Worm (Caenorhabditis elegans): Measurements from ENCODE around the gene F22B5.4.

F22B5.4 gene

ce11 chrII:8428947-8429919 is 20.3 kb upstream of the F22B5.4 start (continued):
- TF ChIP-seq lin-35 (GFP tag; optimal IDR thresholded peaks at IDR 0.05) (peak; percentile 23 to 35), hlh-17 (GFP tag; optimal IDR thresholded peaks at IDR 0.05; ENCODE audit: borderline replicate concordance) (no peak), C04F5.9 (tag; optimal IDR thresholded peaks at IDR 0.05) (no peak), nhr-28 (tag; optimal IDR thresholded peaks at IDR 0.05) (no peak), C16A3.4 (tag; optimal IDR thresholded peaks at IDR 0.05) (no peak), fkh-4 (tag; optimal IDR thresholded peaks at IDR 0.05; ENCODE audit: borderline replicate concordance) (no peak), unc-62 (GFP tag; optimal IDR thresholded peaks at IDR 0.05) (no peak), nhr-11 (tag; optimal IDR thresholded peaks at IDR 0.05) (no peak), ceh-90 (tag; optimal IDR thresholded peaks at IDR 0.05) (no peak), pqm-1 (tag; optimal IDR thresholded peaks at IDR 0.05) (no peak), efl-3 (GFP tag; optimal IDR thresholded peaks at IDR 0.05) (no peak), ceh-63 (GFP tag; optimal IDR thresholded peaks at IDR 0.05) (no peak), ceh-8 (GFP tag; optimal IDR thresholded peaks at IDR 0.05) (no peak), xbp-1 (tag; optimal IDR thresholded peaks at IDR 0.05) (peak; percentile 38), fkh-8 (tag; optimal IDR thresholded peaks at IDR 0.05) (no peak), lin-39 (tag; optimal IDR thresholded peaks at IDR 0.05) (no peak), ets-5 (GFP tag; IDR thresholded peaks at IDR 0.05) (no peak), nhr-20 (tag; optimal IDR thresholded peaks at IDR 0.05) (no peak), isw-1 (GFP tag; IDR thresholded peaks at IDR 0.05) (no peak), mab-9 (GFP tag; IDR thresholded peaks at IDR 0.05) (no peak), nhr-77 (tag; optimal IDR thresholded peaks at IDR 0.05) (no peak), fos-1 (tag; optimal IDR thresholded peaks at IDR 0.05) (no peak), egl-27 (tag; optimal IDR thresholded peaks at IDR 0.05) (no peak), sox-4 (tag; optimal IDR thresholded peaks at IDR 0.05) (no peak), egl-13 (tag; optimal IDR thresholded peaks at IDR 0.05) (no peak), sptf-1 (tag; optimal IDR thresholded peaks at IDR 0.05) (no peak), lin-15B (tag; optimal IDR thresholded peaks at IDR 0.05) (no peak), mdl-1 (tag; optimal IDR thresholded peaks at IDR 0.05) (no peak), unc-130 (tag; optimal IDR thresholded peaks at IDR 0.05) (no peak), unc-86 (tag; optimal IDR thresholded peaks at IDR 0.05) (no peak), ama-1 (optimal IDR thresholded peaks at IDR 0.05) (no peak), rnt-1 (tag; optimal IDR thresholded peaks at IDR 0.05) (no peak), fkh-10 (GFP tag; optimal IDR thresholded peaks at IDR 0.05) (no peak), nhr-19 (GFP tag; conservative IDR thresholded peaks at IDR 0.05) (no peak), alr-1 (tag; optimal IDR thresholded peaks at IDR 0.05; ENCODE audit: borderline replicate concordance) (no peak), nhr-85 (tag) (peak; percentile 59), Y116A8C.19 (tag; optimal IDR thresholded peaks at IDR 0.05; ENCODE audit: borderline replicate concordance) (no peak), snpc-4 (tag; optimal IDR thresholded peaks at IDR 0.05) (no peak), aly-2 (tag; optimal IDR thresholded peaks at IDR 0.05) (no peak), blmp-1 (tag; optimal IDR thresholded peaks at IDR 0.05) (peak; percentile 79), skn-1 (tag; optimal IDR thresholded peaks at IDR 0.05) (no peak), dsc-1 (tag; optimal IDR thresholded peaks at IDR 0.05) (no peak), grh-1 (GFP tag; IDR thresholded peaks at IDR 0.05) (no peak), lin-14 (GFP tag; optimal IDR thresholded peaks at IDR 0.05) (peak; percentile 47), lin-13 (GFP tag; optimal IDR thresholded peaks at IDR 0.05) (no peak), lir-3 (tag; optimal IDR thresholded peaks at IDR 0.05; ENCODE audit: poor library complexity) (no peak), nhr-12 (tag; optimal IDR thresholded peaks at IDR 0.05) (no peak), ztf-11 (tag; optimal IDR thresholded peaks at IDR 0.05) (no peak), unc-30 (tag; optimal IDR thresholded peaks at IDR 0.05) (no peak), jun-1 (tag; optimal IDR thresholded peaks at IDR 0.05) (no peak), nhr-90 (tag; optimal IDR thresholded peaks at IDR 0.05; ENCODE audit: poor library complexity) (no peak)

Data from whole organism, L1 larva.